Fruit fly (Drosophila melanogaster): ENCODE results near the gene S6kII.
A peak's percentile ranks its signal among the peaks of the same experiment; 100 is the strongest.

The S6kII gene

DNA sequence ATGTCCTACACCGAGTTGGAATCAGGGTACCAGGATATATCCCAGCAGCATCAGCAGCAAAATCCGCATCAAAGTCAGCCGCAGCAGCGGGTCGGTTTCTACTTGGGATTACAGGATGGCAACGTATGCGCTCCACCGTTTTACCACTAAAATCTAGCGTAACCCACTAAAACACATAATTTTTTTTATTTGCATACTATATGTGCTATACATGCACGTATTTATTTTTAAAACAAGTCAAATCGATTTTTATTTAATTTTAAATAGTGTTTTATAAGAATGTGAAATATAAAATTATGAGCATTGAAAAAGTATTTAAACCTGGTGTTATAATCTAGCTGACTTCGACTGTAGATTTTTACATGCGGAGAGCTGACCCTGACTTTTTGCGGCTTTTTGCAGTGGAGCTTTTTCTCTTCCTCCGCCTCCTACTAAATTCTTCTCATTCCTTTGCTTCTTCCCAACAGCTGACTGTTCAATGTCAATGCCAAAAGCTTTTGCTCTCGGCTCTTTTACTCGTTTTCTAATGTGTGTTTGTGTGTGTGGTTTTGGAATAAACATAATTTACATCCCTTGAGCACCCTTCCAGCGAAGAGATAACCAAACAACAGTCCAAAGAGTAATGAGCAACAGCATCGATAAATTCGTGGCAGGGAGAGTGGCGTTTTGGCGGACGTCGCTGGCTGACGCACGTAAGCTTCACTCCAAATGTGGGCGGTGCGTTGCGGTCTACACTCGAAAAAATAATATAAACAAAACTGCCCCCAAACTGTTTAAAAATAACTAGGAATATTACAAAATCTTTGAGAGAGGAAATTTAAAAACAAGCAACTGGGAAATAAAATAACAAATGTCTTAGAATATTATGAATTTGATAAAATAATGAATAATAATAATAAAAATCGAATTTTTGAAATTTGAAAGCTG is 41.8 kb upstream of the S6kII start (continued):
- TF ChIP-seq odd (GFP tag; optimal IDR thresholded peaks at IDR 0.05) (no peak), CG9609 (GFP tag; optimal IDR thresholded peaks at IDR 0.05) (no peak), CG1603 (tag; optimal IDR thresholded peaks at IDR 0.05) (no peak), Rx (GFP tag; IDR thresholded peaks at IDR 0.05) (no peak), klu (GFP tag; IDR thresholded peaks at IDR 0.05) (no peak), CG7839 (tag; optimal IDR thresholded peaks at IDR 0.05) (peak; percentile 59), CG9817 (tag; optimal IDR thresholded peaks at IDR 0.05) (no peak), ac (GFP tag; optimal IDR thresholded peaks at IDR 0.05) (no peak), nmo (GFP tag; optimal IDR thresholded peaks at IDR 0.05) (peak; percentile 31), CG6175 (GFP tag; IDR thresholded peaks at IDR 0.05) (peak; percentile 63; the same call in 2 of the 3 replicates), CG14014 (GFP tag; IDR thresholded peaks at IDR 0.05) (peak; percentile 51; the same call in 1 of the 2 replicates), Sox100B (GFP tag; optimal IDR thresholded peaks at IDR 0.05) (peak; percentile 21), her (GFP tag; optimal IDR thresholded peaks at IDR 0.05) (no peak), danr (GFP tag; IDR thresholded peaks at IDR 0.05) (no peak), CG43689 (GFP tag; IDR thresholded peaks at IDR 0.05) (no peak), B-H2 (GFP tag; optimal IDR thresholded peaks at IDR 0.05) (no peak), CG14667 (GFP tag; IDR thresholded peaks at IDR 0.05) (no peak), Spps (tag; optimal IDR thresholded peaks at IDR 0.05) (no peak), lbe (GFP tag; optimal IDR thresholded peaks at IDR 0.05) (no peak), Aef1 (GFP tag; IDR thresholded peaks at IDR 0.05) (peak; percentile 42; the same call in 1 of the 3 replicates), Chrac-16 (GFP tag; optimal IDR thresholded peaks at IDR 0.05) (no peak), CG1792 (GFP tag; optimal IDR thresholded peaks at IDR 0.05) (no peak), zfh2 (GFP tag; optimal IDR thresholded peaks at IDR 0.05) (peak; percentile 17), CG6813 (GFP tag; optimal IDR thresholded peaks at IDR 0.05) (no peak), insv (GFP tag; optimal IDR thresholded peaks at IDR 0.05) (no peak), Gug (GFP tag; IDR thresholded peaks at IDR 0.05) (no peak; the same call in 3 of the 4 replicates), crp (GFP tag; optimal IDR thresholded peaks at IDR 0.05) (peak in 1 of 2 experiments; percentile 63), Tbp (GFP tag; optimal IDR thresholded peaks at IDR 0.05) (no peak), da (GFP tag; optimal IDR thresholded peaks at IDR 0.05) (no peak), fu2 (GFP tag; optimal IDR thresholded peaks at IDR 0.05) (no peak), CG9437 (GFP tag; optimal IDR thresholded peaks at IDR 0.05) (no peak), CG10654 (GFP tag; optimal IDR thresholded peaks at IDR 0.05) (peak; percentile 6), CG8359 (GFP tag; optimal IDR thresholded peaks at IDR 0.05; ENCODE audit: borderline replicate concordance) (no peak), CG1602 (GFP tag; optimal IDR thresholded peaks at IDR 0.05) (no peak), Bteb2 (GFP tag; optimal IDR thresholded peaks at IDR 0.05) (no peak), CG15696 (tag; optimal IDR thresholded peaks at IDR 0.05) (no peak), Hsf (GFP tag; optimal IDR thresholded peaks at IDR 0.05) (no peak), CG8924 (tag; optimal IDR thresholded peaks at IDR 0.05) (peak; percentile 39), CG12219 (GFP tag; optimal IDR thresholded peaks at IDR 0.05) (no peak), sug (tag; optimal IDR thresholded peaks at IDR 0.05) (peak; percentile 73), CG14860 (GFP tag; IDR thresholded peaks at IDR 0.05; ENCODE audit: partially characterized antibody) (no peak), CG14050 (GFP tag; IDR thresholded peaks at IDR 0.05) (no peak), salm (tag; optimal IDR thresholded peaks at IDR 0.05) (no peak), tap (tag; optimal IDR thresholded peaks at IDR 0.05) (no peak), psq (GFP tag; optimal IDR thresholded peaks at IDR 0.05) (no peak), CrebB (tag; optimal IDR thresholded peaks at IDR 0.05) (no peak), pb (GFP tag; optimal IDR thresholded peaks at IDR 0.05) (no peak), CG34376 (GFP tag; optimal IDR thresholded peaks at IDR 0.05) (peak; percentile 61), Xrp1 (GFP tag; IDR thresholded peaks at IDR 0.05) (peak; percentile 22; the same call in 1 of the 2 replicates)
